Fruit fly (Drosophila melanogaster) whole organism, embryonic: ENCODE results near the gene CG5937.

Experiments used
- Atf3 ChIP-seq: fragments of 200-800 bp; sonication (Bioruptor generic); optimal IDR thresholded peaks from 3 replicates; lab custom pipeline; 2016; ENCODE audit warnings: missing biosample characterization, missing genetic modification characterization
- Blimp-1 ChIP-seq: fragments of 200-800 bp; sonication (Bioruptor generic); optimal IDR thresholded peaks from 3 replicates; lab custom pipeline; 2018; ENCODE audit warnings: missing biosample characterization, missing genetic modification characterization, mild to moderate bottlenecking, moderate library complexity, missing genetic modification reagents
- CG10209 ChIP-seq: fragments of 200-800 bp; sonication (Bioruptor generic); optimal IDR thresholded peaks from 3 replicates; lab custom pipeline; 2017; ENCODE audit warnings: missing biosample characterization, mild to moderate bottlenecking, missing genetic modification characterization, missing genetic modification reagents
- CG10979 ChIP-seq: fragments of 200-800 bp; sonication (Bioruptor generic); optimal IDR thresholded peaks from 2 replicates; lab custom pipeline; 2018; ENCODE audit warnings: missing biosample characterization, mild to moderate bottlenecking, missing genetic modification characterization, moderate library complexity
- CG11695 ChIP-seq: fragments of 200-800 bp; sonication (Bioruptor generic); IDR thresholded peaks from 3 replicates; pipeline ENCODE4 v1.3.6; 2022; ENCODE audit warnings: missing biosample characterization, missing genetic modification characterization
- CG12236 ChIP-seq: fragments of 200-800 bp; sonication (Bioruptor generic); optimal IDR thresholded peaks from 2 replicates; lab custom pipeline; 2016; ENCODE audit warnings: missing biosample characterization, missing genetic modification characterization
- CG12299 ChIP-seq: fragments of 200-800 bp; sonication (Bioruptor generic); optimal IDR thresholded peaks from 2 replicates; lab custom pipeline; 2018; ENCODE audit warnings: missing biosample characterization, mild to moderate bottlenecking, missing genetic modification characterization
- CG12391 ChIP-seq: fragments of 200-800 bp; sonication (Bioruptor generic); optimal IDR thresholded peaks from 3 replicates; lab custom pipeline; 2018; ENCODE audit warnings: missing biosample characterization, mild to moderate bottlenecking, missing genetic modification characterization, moderate library complexity
- CG14710 ChIP-seq: fragments of 200-800 bp; sonication (Bioruptor generic); optimal IDR thresholded peaks from 3 replicates; lab custom pipeline; 2019; ENCODE audit warnings: missing biosample characterization, mild to moderate bottlenecking, missing genetic modification characterization, moderate library complexity
- CG15696 ChIP-seq: fragments of 200-800 bp; sonication (Bioruptor generic); optimal IDR thresholded peaks from 2 replicates; lab custom pipeline; 2019; ENCODE audit warnings: missing biosample characterization, mild to moderate bottlenecking, missing genetic modification characterization, moderate library complexity
- CG1647 ChIP-seq: fragments of 200-800 bp; sonication (Bioruptor generic); optimal IDR thresholded peaks from 3 replicates; lab custom pipeline; 2016; ENCODE audit warnings: missing biosample characterization, missing genetic modification characterization
- CG17328 ChIP-seq: fragments of 200-800 bp; sonication (Bioruptor generic); IDR thresholded peaks from 2 replicates; pipeline ENCODE4 v1.3.6; 2022; ENCODE audit warnings: missing biosample characterization, missing genetic modification characterization
- CG17361 ChIP-seq: fragments of 200-800 bp; sonication (Bioruptor generic); IDR thresholded peaks from 3 replicates; pipeline ENCODE4 v1.3.6; 2022; ENCODE audit warnings: missing biosample characterization, missing genetic modification characterization
- CG1792 ChIP-seq: fragments of 200-800 bp; sonication (Bioruptor generic); optimal IDR thresholded peaks from 2 replicates; lab custom pipeline; 2016; ENCODE audit warnings: missing biosample characterization, missing genetic modification characterization
- CG2712 ChIP-seq: fragments of 200-800 bp; optimal IDR thresholded peaks from 3 replicates; lab custom pipeline; 2019; ENCODE audit warnings: missing biosample characterization, mild to moderate bottlenecking, missing genetic modification characterization, moderate library complexity
- CG30020 ChIP-seq: fragments of 200-800 bp; optimal IDR thresholded peaks from 2 replicates; lab custom pipeline; 2019; ENCODE audit warnings: missing biosample characterization, mild to moderate bottlenecking, missing genetic modification characterization, moderate library complexity
- CG3065 ChIP-seq: fragments of 200-800 bp; sonication (Bioruptor generic); optimal IDR thresholded peaks from 2 replicates; lab custom pipeline; 2016; ENCODE audit warnings: missing biosample characterization, missing genetic modification characterization
- CG3995 ChIP-seq: fragments of 200-800 bp; sonication (Bioruptor generic); optimal IDR thresholded peaks from 3 replicates; lab custom pipeline; 2016; ENCODE audit warnings: missing biosample characterization, missing genetic modification characterization
- CG4328 ChIP-seq: fragments of 200-800 bp; sonication (Bioruptor generic); optimal IDR thresholded peaks from 3 replicates; lab custom pipeline; 2017; ENCODE audit warnings: missing biosample characterization, missing genetic modification reagents, missing genetic modification characterization
- CG4404 ChIP-seq: fragments of 200-800 bp; sonication (Bioruptor generic); IDR thresholded peaks from 2 replicates; pipeline ENCODE4 v1.3.6; 2022; ENCODE audit warnings: missing biosample characterization, missing genetic modification characterization
- CG4854 ChIP-seq: fragments of 200-800 bp; sonication (Bioruptor generic); optimal IDR thresholded peaks from 2 replicates; lab custom pipeline; 2016; ENCODE audit warnings: missing biosample characterization, missing genetic modification characterization, inconsistent platforms
- CG6254 ChIP-seq: fragments of 200-800 bp; sonication (Bioruptor generic); optimal IDR thresholded peaks from 3 replicates; lab custom pipeline; 2017; ENCODE audit warnings: mild to moderate bottlenecking, missing biosample characterization, missing genetic modification reagents, missing genetic modification characterization
- CG6654 ChIP-seq: fragments of 200-800 bp; sonication (Bioruptor generic); optimal IDR thresholded peaks from 2 replicates; lab custom pipeline; 2017; ENCODE audit warnings: missing biosample characterization, mild to moderate bottlenecking, missing genetic modification characterization
- CG6689 ChIP-seq: fragments of 200-800 bp; sonication (Bioruptor generic); IDR thresholded peaks from 2 replicates; pipeline ENCODE4 v1.3.6; 2022; ENCODE audit warnings: missing biosample characterization, missing genetic modification characterization
- CG8924 ChIP-seq: fragments of 200-800 bp; optimal IDR thresholded peaks from 3 replicates; lab custom pipeline; 2019; ENCODE audit warnings: missing biosample characterization, mild to moderate bottlenecking, missing genetic modification characterization, moderate library complexity
- CTCF ChIP-seq: fragments of 200-800 bp; sonication (Bioruptor generic); optimal IDR thresholded peaks from 2 replicates; lab custom pipeline; 2017; ENCODE audit warnings: missing biosample characterization, mild to moderate bottlenecking, missing genetic modification characterization, moderate library complexity
- D ChIP-seq, 2 experiments: fragments of 200-800 bp in 1 of 2; fragments of >200 bp in 1 of 2; sonication (Bioruptor generic) in 1 of 2; optimal IDR thresholded peaks; 2 replicates in 1 of 2; 3 replicates in 1 of 2; lab custom pipeline; 2017; ENCODE audit warnings: mild to moderate bottlenecking in 1 of 2, missing biosample characterization in 1 of 2, missing genetic modification characterization in 1 of 2, missing genetic modification reagents in 1 of 2
- Fer3 ChIP-seq: fragments of 200-800 bp; sonication (Bioruptor generic); optimal IDR thresholded peaks from 2 replicates; lab custom pipeline; 2018; ENCODE audit warnings: missing biosample characterization, mild to moderate bottlenecking, missing genetic modification characterization, moderate library complexity
- HHEX ChIP-seq: fragments of 200-800 bp; sonication (Bioruptor generic); optimal IDR thresholded peaks from 3 replicates; lab custom pipeline; 2017; ENCODE audit warnings: missing biosample characterization, mild to moderate bottlenecking, missing genetic modification characterization, missing genetic modification reagents
- HLH3B ChIP-seq: fragments of 200-800 bp; sonication (Bioruptor generic); IDR thresholded peaks from 2 replicates; pipeline ENCODE4 v1.3.6; 2022; ENCODE audit warnings: missing biosample characterization, missing genetic modification characterization
- NK7.1 ChIP-seq: fragments of 200-800 bp; sonication (Bioruptor generic); optimal IDR thresholded peaks from 3 replicates; lab custom pipeline; 2016; ENCODE audit warnings: missing biosample characterization, missing genetic modification characterization
- Optix ChIP-seq: fragments of 200-800 bp; sonication (Bioruptor generic); IDR thresholded peaks from 3 replicates; pipeline ENCODE4 v1.3.6; 2022; ENCODE audit warnings: missing biosample characterization, missing genetic modification characterization
- Sox102F ChIP-seq: fragments of 200-800 bp; sonication (Bioruptor generic); optimal IDR thresholded peaks from 2 replicates; lab custom pipeline; 2018; ENCODE audit warnings: missing biosample characterization, mild to moderate bottlenecking, missing genetic modification characterization, moderate library complexity
- abd-A ChIP-seq: fragments of 200-800 bp; sonication (Bioruptor generic); optimal IDR thresholded peaks from 3 replicates; lab custom pipeline; 2019; ENCODE audit warnings: missing biosample characterization, mild to moderate bottlenecking, missing genetic modification characterization, moderate library complexity
- crol ChIP-seq: fragments of 200-800 bp; sonication (Bioruptor generic); IDR thresholded peaks from 2 replicates; pipeline ENCODE4 v1.3.6; 2022; ENCODE audit warnings: missing biosample characterization, missing genetic modification characterization
- dmrt11E ChIP-seq: fragments of 200-800 bp; sonication (Bioruptor generic); optimal IDR thresholded peaks from 3 replicates; lab custom pipeline; 2018; ENCODE audit warnings: missing biosample characterization, mild to moderate bottlenecking, missing genetic modification characterization, moderate library complexity
- dysf ChIP-seq: fragments of 200-800 bp; sonication (Bioruptor generic); IDR thresholded peaks from 3 replicates; pipeline ENCODE4 v1.3.6; 2022; ENCODE audit warnings: missing biosample characterization, missing genetic modification characterization
- fd96Cb ChIP-seq: fragments of 200-800 bp; sonication (Bioruptor generic); optimal IDR thresholded peaks from 2 replicates; lab custom pipeline; 2018; ENCODE audit warnings: missing biosample characterization, mild to moderate bottlenecking, missing genetic modification characterization, moderate library complexity
- ken ChIP-seq: fragments of 200-800 bp; sonication (Bioruptor generic); IDR thresholded peaks from 3 replicates; pipeline ENCODE4 v1.3.6; 2022; ENCODE audit warnings: missing biosample characterization, missing genetic modification characterization
- klu ChIP-seq: fragments of 200-800 bp; sonication (Bioruptor generic); IDR thresholded peaks from 2 replicates; pipeline ENCODE4 v1.3.6; 2022; ENCODE audit warnings: missing biosample characterization, missing genetic modification characterization
- nmo ChIP-seq: fragments of 200-800 bp; sonication (Bioruptor generic); optimal IDR thresholded peaks from 2 replicates; lab custom pipeline; 2018; ENCODE audit warnings: missing biosample characterization, mild to moderate bottlenecking, missing genetic modification characterization, moderate library complexity
- pb ChIP-seq: fragments of 200-800 bp; sonication (Bioruptor generic); optimal IDR thresholded peaks from 3 replicates; lab custom pipeline; 2016; ENCODE audit warnings: missing biosample characterization, missing genetic modification characterization
- pnt ChIP-seq: fragments of 200-800 bp; sonication (Bioruptor generic); optimal IDR thresholded peaks from 3 replicates; lab custom pipeline; 2016; ENCODE audit warnings: missing biosample characterization, missing genetic modification characterization
- prd ChIP-seq, 3 experiments: fragments of >200 bp in 2 of 3; fragments of 200-800 bp in 1 of 3; sonication (Bioruptor generic) in 1 of 3; optimal IDR thresholded peaks in 2 of 3; IDR thresholded peaks in 1 of 3; 2 replicates in 2 of 3; 3 replicates in 1 of 3; pipeline versions ENCODE4 v1.3.6 to Lab custom; 2017 to 2022; ENCODE audit warnings: missing biosample characterization in 1 of 3, missing genetic modification characterization in 1 of 3
- psq ChIP-seq: fragments of 200-800 bp; sonication (Bioruptor generic); optimal IDR thresholded peaks from 2 replicates; lab custom pipeline; 2017; ENCODE audit warnings: missing biosample characterization, missing genetic modification characterization
- slbo ChIP-seq: fragments of 200-800 bp; sonication (Bioruptor generic); IDR thresholded peaks from 2 replicates; pipeline ENCODE4 v1.3.6; 2022; ENCODE audit warnings: missing biosample characterization, missing genetic modification characterization
- slp2 ChIP-seq: fragments of 200-800 bp; sonication (Bioruptor generic); optimal IDR thresholded peaks from 2 replicates; lab custom pipeline; 2016; ENCODE audit warnings: missing biosample characterization, missing genetic modification characterization
- sna ChIP-seq: fragments of 200-800 bp; sonication (Bioruptor generic); IDR thresholded peaks from 2 replicates; pipeline ENCODE4 v1.3.6; 2022; ENCODE audit warnings: missing biosample characterization, missing genetic modification characterization; ENCODE audit not compliant: partially characterized antibody
- tin ChIP-seq: fragments of 200-800 bp; sonication (Bioruptor generic); optimal IDR thresholded peaks from 3 replicates; lab custom pipeline; 2016; ENCODE audit warnings: missing biosample characterization, missing genetic modification characterization
- wor ChIP-seq: fragments of 200-800 bp; sonication (Bioruptor generic); IDR thresholded peaks from 2 replicates; pipeline ENCODE4 v1.3.6; 2022; ENCODE audit warnings: missing biosample characterization, missing genetic modification characterization

The CG5937 gene

DNA sequence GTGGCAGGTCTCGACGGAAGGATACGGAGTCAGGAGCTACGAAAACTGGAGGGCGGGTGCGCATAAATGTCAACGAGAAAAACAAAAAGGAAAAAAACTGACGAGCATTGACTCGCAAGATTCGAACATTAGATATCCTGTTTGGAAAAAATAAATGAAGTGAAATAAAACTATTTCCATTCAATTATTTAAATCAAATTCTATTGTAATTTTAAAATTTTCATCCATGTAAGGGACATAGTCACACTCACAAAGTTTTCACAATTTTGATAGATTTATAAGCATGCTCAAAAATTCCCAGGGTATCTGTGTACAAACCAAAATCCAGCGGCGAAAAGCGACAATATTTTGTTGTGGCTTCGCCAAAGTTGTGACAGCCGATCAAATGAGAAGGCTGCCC, 43.9 kb upstream of the CG5937 start (continued):
- no peak for TF ChIP-seq CG1647 (GFP tag; lab: Kevin White, UChicago)
- TF ChIP-seq CG10979 (tag; lab: Kevin White, UChicago) = peak; percentile 59
- TF ChIP-seq wor (GFP tag; lab: Robert Waterston, UW) = peak; percentile 13; the same call in 1 of the 2 replicates
- TF ChIP-seq dysf = 0 out of 3 replicates have a peak, but pooled peaks have one; percentile 23
- no peak for TF ChIP-seq slp2 (GFP tag; lab: Kevin White, UChicago)
- TF ChIP-seq Sox102F = peak; percentile 51
- TF ChIP-seq slbo (GFP tag; lab: Robert Waterston, UW) = 0 out of 2 replicates have a peak, but pooled peaks have one; percentile 29
- peak; percentile 9 for TF ChIP-seq CG10209 (GFP tag; lab: Kevin White, UChicago)
- 0 out of 3 replicates have a peak, but pooled peaks have one; percentile 30 for TF ChIP-seq CG11695 (GFP tag; lab: Robert Waterston, UW)
- no peak for TF ChIP-seq HHEX (GFP tag; lab: Kevin White, UChicago)
- peak; percentile 51 for TF ChIP-seq CG2712
- TF ChIP-seq prd (optimal IDR thresholded peaks at IDR 0.05; lab: Kevin White, UChicago) = no peak
- TF ChIP-seq prd (GFP tag; IDR thresholded peaks at IDR 0.05; lab: Robert Waterston, UW) = peak; percentile 73
- peak; percentile 45; the same call in 1 of the 2 replicates for TF ChIP-seq CG4404 (GFP tag; lab: Robert Waterston, UW)
- peak; percentile 39 for TF ChIP-seq CG12391 (tag; lab: Kevin White, UChicago)
- TF ChIP-seq CG3995 (GFP tag; lab: Kevin White, UChicago) = no peak
- TF ChIP-seq CG6689 (GFP tag; lab: Robert Waterston, UW) = 0 out of 2 replicates have a peak, but pooled peaks have one; percentile 17
- no peak for TF ChIP-seq CG4328
- no peak for TF ChIP-seq CG1792
- no peak for TF ChIP-seq CG12299 (tag; lab: Kevin White, UChicago)
- TF ChIP-seq Optix (GFP tag; lab: Robert Waterston, UW) = no peak
- TF ChIP-seq CG17328 (GFP tag; lab: Robert Waterston, UW) = peak; percentile 61; the same call in 1 of the 2 replicates
- TF ChIP-seq pb (GFP tag; lab: Kevin White, UChicago) = no peak
- TF ChIP-seq abd-A = no peak
- TF ChIP-seq HLH3B (GFP tag; lab: Robert Waterston, UW) = peak; percentile 39; the same call in 1 of the 2 replicates
- TF ChIP-seq D (optimal IDR thresholded peaks at IDR 0.05; lab: Kevin White, UChicago) = no peak
- peak; percentile 9 for TF ChIP-seq D (GFP tag; optimal IDR thresholded peaks at IDR 0.05; lab: Kevin White, UChicago)
- no peak for TF ChIP-seq NK7.1 (GFP tag; lab: Kevin White, UChicago)
- TF ChIP-seq CG15696 (tag; lab: Kevin White, UChicago) = peak; percentile 8
- peak; percentile 43 for TF ChIP-seq dmrt11E
- TF ChIP-seq tin (GFP tag; lab: Kevin White, UChicago) = peak; percentile 11
- peak; percentile 34; the same call in 1 of the 3 replicates for TF ChIP-seq CG17361 (GFP tag; lab: Robert Waterston, UW)
- TF ChIP-seq CG4854 = no peak
- no peak for TF ChIP-seq CG12236 (GFP tag; lab: Kevin White, UChicago)
- no peak for TF ChIP-seq Fer3
- TF ChIP-seq crol (GFP tag; lab: Robert Waterston, UW) = no peak
- no peak for TF ChIP-seq Atf3
- no peak for TF ChIP-seq klu
- no peak for TF ChIP-seq pnt (GFP tag; lab: Kevin White, UChicago)
- peak; percentile 49 for TF ChIP-seq Blimp-1
- peak; percentile 36 for TF ChIP-seq fd96Cb (tag; lab: Kevin White, UChicago)
- no peak for TF ChIP-seq sna (GFP tag; lab: Robert Waterston, UW)
- TF ChIP-seq CG8924 (tag; lab: Kevin White, UChicago) = peak; percentile 35
- TF ChIP-seq psq (GFP tag; lab: Kevin White, UChicago) = no peak
- TF ChIP-seq CG30020 (tag; lab: Kevin White, UChicago) = no peak
- no peak for TF ChIP-seq ken (GFP tag; lab: Robert Waterston, UW)
- no peak for TF ChIP-seq CTCF (GFP tag; lab: Kevin White, UChicago)
- TF ChIP-seq CG3065 (GFP tag; lab: Kevin White, UChicago) = peak; percentile 10
- no peak for TF ChIP-seq CG6654
- peak; percentile 38 for TF ChIP-seq nmo
- no peak for TF ChIP-seq CG6254 (GFP tag; lab: Kevin White, UChicago)
- TF ChIP-seq CG14710 = peak; percentile 33
